Worm (Caenorhabditis elegans): ENCODE measurements around the gene C40A11.4.

C40A11.4 gene

ce11 chrII:2099139-2099976 lies 37.9 kb upstream of the C40A11.4 start, which contains the start of gene math-42:
Gene math-42, plus strand, starts transcription at chrII:2099926.
- TF ChIP-seq nhr-23 (tag; optimal IDR thresholded peaks at IDR 0.05) (no peak), fos-1 (tag; optimal IDR thresholded peaks at IDR 0.05) (peak; percentile 76)

- TF ChIP-seq nhr-25 (tag; optimal IDR thresholded peaks at IDR 0.05): no peak
- no peak for TF ChIP-seq mbf-1 (tag; optimal IDR thresholded peaks at IDR 0.05)
- TF ChIP-seq crh-2 (tag; optimal IDR thresholded peaks at IDR 0.05): no peak
- TF ChIP-seq ZK546.5 (tag; optimal IDR thresholded peaks at IDR 0.05): no peak
- no peak for TF ChIP-seq lin-39 (tag; optimal IDR thresholded peaks at IDR 0.05)
- no peak for TF ChIP-seq peb-1 (tag; optimal IDR thresholded peaks at IDR 0.05)
- no peak for TF ChIP-seq sma-3 (GFP tag; optimal IDR thresholded peaks at IDR 0.05)
Measured at ce11 chrII:2108295-2108694, 28.9 kb upstream of the C40A11.4 start, which contains the start of gene R52.4. Gene R52.4, minus strand, starts transcription at chrII:2108395.

- TF ChIP-seq ztf-4 (tag; optimal IDR thresholded peaks at IDR 0.05) (no peak), mdl-1 (tag; optimal IDR thresholded peaks at IDR 0.05) (no peak), egl-27 (tag; optimal IDR thresholded peaks at IDR 0.05) (no peak), nhr-23 (tag; optimal IDR thresholded peaks at IDR 0.05) (no peak), mbf-1 (tag; optimal IDR thresholded peaks at IDR 0.05) (no peak), nhr-129 (tag; optimal IDR thresholded peaks at IDR 0.05) (no peak), sma-3 (GFP tag; optimal IDR thresholded peaks at IDR 0.05) (no peak), ceh-82 (tag; optimal IDR thresholded peaks at IDR 0.05) (no peak), blmp-1 (tag; optimal IDR thresholded peaks at IDR 0.05; ENCODE audit: insufficient read depth) (no peak), skn-1 (tag; optimal IDR thresholded peaks at IDR 0.05) (no peak), elt-1 (tag; optimal IDR thresholded peaks at IDR 0.05) (no peak), unc-39 (tag; optimal IDR thresholded peaks at IDR 0.05) (no peak), elt-3 (tag; optimal IDR thresholded peaks at IDR 0.05) (no peak), ztf-11 (tag; optimal IDR thresholded peaks at IDR 0.05) (no peak)
Measured at ce11 chrII:2109943-2110342, 27.3 kb upstream of the C40A11.4 start, which contains the start of gene R52.5. Gene R52.5, minus strand, starts transcription at chrII:2110043.

ce11 chrII:2112948-2113347 lies 24.3 kb upstream of the C40A11.4 start, which contains the start of gene R52.6:
Gene R52.6, minus strand, starts transcription at chrII:2113048.
- TF ChIP-seq mbf-1 (tag; optimal IDR thresholded peaks at IDR 0.05) (no peak), ama-1 (optimal IDR thresholded peaks at IDR 0.05) (no peak), nhr-10 (tag; optimal IDR thresholded peaks at IDR 0.05) (no peak), skn-1 (tag; optimal IDR thresholded peaks at IDR 0.05) (no peak), ztf-1 (GFP tag; conservative IDR thresholded peaks at IDR 0.05) (no peak), unc-62 (GFP tag; optimal IDR thresholded peaks at IDR 0.05) (no peak), blmp-1 (tag; optimal IDR thresholded peaks at IDR 0.05; ENCODE audit: insufficient read depth) (no peak), mdl-1 (tag; optimal IDR thresholded peaks at IDR 0.05) (no peak), C34F6.9 (tag; optimal IDR thresholded peaks at IDR 0.05) (no peak), dmd-4 (tag; optimal IDR thresholded peaks at IDR 0.05) (no peak), ceh-16 (tag; optimal IDR thresholded peaks at IDR 0.05) (no peak), nhr-21 (tag; optimal IDR thresholded peaks at IDR 0.05) (no peak), nhr-6 (tag; optimal IDR thresholded peaks at IDR 0.05) (no peak), ztf-4 (tag; optimal IDR thresholded peaks at IDR 0.05) (no peak), egl-27 (tag; optimal IDR thresholded peaks at IDR 0.05) (no peak), lin-11 (tag; optimal IDR thresholded peaks at IDR 0.05) (no peak)

ce11 chrII:2114488-2114887 lies 22.7 kb upstream of the C40A11.4 start:
- no peak for TF ChIP-seq mbf-1 (tag; optimal IDR thresholded peaks at IDR 0.05)
- TF ChIP-seq fos-1 (tag; optimal IDR thresholded peaks at IDR 0.05): no peak
- no peak for TF ChIP-seq nhr-6 (tag; optimal IDR thresholded peaks at IDR 0.05)
- no peak for TF ChIP-seq ztf-1 (GFP tag; conservative IDR thresholded peaks at IDR 0.05)
- no peak for TF ChIP-seq mab-5 (tag; optimal IDR thresholded peaks at IDR 0.05)
- no peak for TF ChIP-seq unc-62 (GFP tag; optimal IDR thresholded peaks at IDR 0.05)
- no peak for TF ChIP-seq nhr-129 (tag; optimal IDR thresholded peaks at IDR 0.05)
- no peak for TF ChIP-seq nhr-21 (tag; optimal IDR thresholded peaks at IDR 0.05)
- no peak for TF ChIP-seq peb-1 (tag; optimal IDR thresholded peaks at IDR 0.05)
- no peak for TF ChIP-seq lin-13 (GFP tag; optimal IDR thresholded peaks at IDR 0.05)
- no peak for TF ChIP-seq ceh-82 (tag; optimal IDR thresholded peaks at IDR 0.05)
